Fruit fly (Drosophila melanogaster): ENCODE results near the gene CG17803.

dm6 chr3R:17762261-17762660, 39.1 kb downstream of the CG17803 start:
- no peak for TF ChIP-seq EcR (GFP tag; optimal IDR thresholded peaks at IDR 0.05)
- no peak for TF ChIP-seq pan (optimal IDR thresholded peaks at IDR 0.05)
- no peak for TF ChIP-seq usp (GFP tag; optimal IDR thresholded peaks at IDR 0.05)

Data from whole organism.